Fruit fly (Drosophila melanogaster) whole organism, prepupa: ENCODE measurements around the gene ymp.

Experiments used
- CG10669 ChIP-seq: fragments of 200-800 bp; sonication (Bioruptor generic); optimal IDR thresholded peaks from 3 replicates; lab custom pipeline; 2018; ENCODE audit warnings: missing biosample characterization, mild to moderate bottlenecking, missing genetic modification characterization, moderate library complexity
- CG11294 ChIP-seq: fragments of 200-800 bp; sonication (Bioruptor generic); IDR thresholded peaks from 2 replicates; pipeline ENCODE4 v1.3.6; 2022; ENCODE audit warnings: missing biosample characterization, missing genetic modification characterization
- CG11762 ChIP-seq: fragments of 200-800 bp; sonication (Bioruptor generic); optimal IDR thresholded peaks from 3 replicates; lab custom pipeline; 2016; ENCODE audit warnings: missing biosample characterization, missing genetic modification characterization; ENCODE audit not compliant: insufficient read depth
- CG11902 ChIP-seq: fragments of 200-800 bp; sonication (Bioruptor generic); optimal IDR thresholded peaks from 3 replicates; lab custom pipeline; 2016; ENCODE audit warnings: missing biosample characterization, missing genetic modification characterization
- CG3032 ChIP-seq: fragments of 200-800 bp; optimal IDR thresholded peaks from 2 replicates; lab custom pipeline; 2019; ENCODE audit warnings: missing biosample characterization, mild to moderate bottlenecking, missing genetic modification characterization, moderate library complexity
- CG31627 ChIP-seq: fragments of 200-800 bp; sonication (Bioruptor generic); optimal IDR thresholded peaks from 3 replicates; lab custom pipeline; 2016; ENCODE audit warnings: missing biosample characterization, missing genetic modification characterization
- CG4318 ChIP-seq: fragments of 200-800 bp; sonication (Bioruptor generic); optimal IDR thresholded peaks from 3 replicates; lab custom pipeline; 2017; ENCODE audit warnings: missing biosample characterization, mild to moderate bottlenecking, missing genetic modification characterization
- CG6163 ChIP-seq: fragments of 200-800 bp; sonication (Bioruptor generic); IDR thresholded peaks from 3 replicates; pipeline ENCODE4 v1.3.6; 2022; ENCODE audit warnings: missing biosample characterization, missing genetic modification characterization
- CG6792 ChIP-seq: fragments of 200-800 bp; sonication (Bioruptor generic); optimal IDR thresholded peaks from 3 replicates; lab custom pipeline; 2016; ENCODE audit warnings: missing biosample characterization, missing genetic modification characterization
- CG6808 ChIP-seq: fragments of 200-800 bp; sonication (Bioruptor generic); optimal IDR thresholded peaks from 3 replicates; lab custom pipeline; 2017; ENCODE audit warnings: missing biosample characterization, missing genetic modification characterization, mild to moderate bottlenecking, moderate library complexity, missing genetic modification reagents
- CG6854 ChIP-seq: fragments of 200-800 bp; sonication (Bioruptor generic); optimal IDR thresholded peaks from 2 replicates; lab custom pipeline; 2017; ENCODE audit warnings: missing biosample characterization, mild to moderate bottlenecking, missing genetic modification characterization
- CG8632 ChIP-seq: fragments of 200-800 bp; sonication (Bioruptor generic); optimal IDR thresholded peaks from 3 replicates; lab custom pipeline; 2016; ENCODE audit warnings: missing biosample characterization, missing genetic modification characterization
- CG9139 ChIP-seq: fragments of 200-800 bp; sonication (Bioruptor generic); optimal IDR thresholded peaks from 3 replicates; lab custom pipeline; 2017; ENCODE audit warnings: missing biosample characterization, mild to moderate bottlenecking, missing genetic modification characterization
- Eip78C ChIP-seq: fragments of 200-800 bp; sonication (Bioruptor generic); peaks from one replicate; lab custom pipeline; 2016; ENCODE audit warnings: missing biosample characterization, missing genetic modification characterization
- Eip93F ChIP-seq: fragments of 200-800 bp; sonication (Bioruptor generic); optimal IDR thresholded peaks from 2 replicates; lab custom pipeline; 2016; ENCODE audit warnings: missing biosample characterization, mild to moderate bottlenecking, missing genetic modification characterization
- Ets21C ChIP-seq: fragments of 200-800 bp; sonication (Bioruptor generic); optimal IDR thresholded peaks from 3 replicates; lab custom pipeline; 2016; ENCODE audit warnings: missing biosample characterization, missing genetic modification characterization
- Gug ChIP-seq: fragments of 200-800 bp; sonication (Bioruptor generic); IDR thresholded peaks from 2 replicates; pipeline ENCODE4 v1.3.6; 2022; ENCODE audit warnings: missing biosample characterization, missing genetic modification characterization
- Hr39 ChIP-seq: fragments of 200-800 bp; sonication (Bioruptor generic); optimal IDR thresholded peaks from 2 replicates; lab custom pipeline; 2016; ENCODE audit warnings: missing biosample characterization, missing genetic modification characterization
- Met ChIP-seq: fragments of 200-800 bp; sonication (Bioruptor generic); optimal IDR thresholded peaks from 3 replicates; lab custom pipeline; 2016; ENCODE audit warnings: missing biosample characterization, missing genetic modification characterization
- OdsH ChIP-seq: fragments of 200-800 bp; sonication (Bioruptor generic); optimal IDR thresholded peaks from 3 replicates; lab custom pipeline; 2016; ENCODE audit warnings: missing biosample characterization, missing genetic modification characterization
- Smox ChIP-seq: fragments of 200-800 bp; sonication (Bioruptor generic); optimal IDR thresholded peaks from 3 replicates; lab custom pipeline; 2016; ENCODE audit warnings: missing biosample characterization, missing genetic modification characterization
- dsx ChIP-seq: fragments of 200-800 bp; optimal IDR thresholded peaks from 3 replicates; lab custom pipeline; 2019; ENCODE audit warnings: missing biosample characterization, mild to moderate bottlenecking, missing genetic modification characterization, moderate library complexity; ENCODE audit not compliant: poor library complexity, severe bottlenecking
- eg ChIP-seq: fragments of 200-800 bp; sonication (Bioruptor generic); IDR thresholded peaks from 3 replicates; pipeline ENCODE4 v1.3.6; 2022; ENCODE audit warnings: missing biosample characterization, missing genetic modification characterization
- fkh ChIP-seq: fragments of 200-800 bp; sonication (Bioruptor generic); optimal IDR thresholded peaks from 3 replicates; lab custom pipeline; 2017; ENCODE audit warnings: missing biosample characterization, mild to moderate bottlenecking, missing genetic modification characterization, moderate library complexity
- pdm3 ChIP-seq: fragments of 200-800 bp; sonication (Bioruptor generic); optimal IDR thresholded peaks from 3 replicates; lab custom pipeline; 2016; ENCODE audit warnings: missing biosample characterization, missing genetic modification characterization
- spab ChIP-seq: fragments of 200-800 bp; sonication (Bioruptor generic); optimal IDR thresholded peaks from 2 replicates; lab custom pipeline; 2017; ENCODE audit warnings: missing biosample characterization, mild to moderate bottlenecking, missing genetic modification characterization, missing genetic modification reagents
- ss ChIP-seq, 2 experiments: fragments of 200-800 bp; sonication (Bioruptor generic); optimal IDR thresholded peaks; 2 replicates in 1 of 2; 3 replicates in 1 of 2; lab custom pipeline; 2017 to 2018; ENCODE audit warnings: mild to moderate bottlenecking in 2 of 2, missing biosample characterization in 2 of 2, missing genetic modification characterization in 2 of 2, moderate library complexity in 1 of 2
- svp ChIP-seq: fragments of 200-800 bp; sonication (Bioruptor generic); peaks from one replicate; lab custom pipeline; 2016; ENCODE audit warnings: missing biosample characterization, missing genetic modification characterization
- topi ChIP-seq: fragments of 200-800 bp; sonication (Bioruptor generic); optimal IDR thresholded peaks from 3 replicates; lab custom pipeline; 2016; ENCODE audit warnings: missing biosample characterization, missing genetic modification characterization

The ymp gene

DNA sequence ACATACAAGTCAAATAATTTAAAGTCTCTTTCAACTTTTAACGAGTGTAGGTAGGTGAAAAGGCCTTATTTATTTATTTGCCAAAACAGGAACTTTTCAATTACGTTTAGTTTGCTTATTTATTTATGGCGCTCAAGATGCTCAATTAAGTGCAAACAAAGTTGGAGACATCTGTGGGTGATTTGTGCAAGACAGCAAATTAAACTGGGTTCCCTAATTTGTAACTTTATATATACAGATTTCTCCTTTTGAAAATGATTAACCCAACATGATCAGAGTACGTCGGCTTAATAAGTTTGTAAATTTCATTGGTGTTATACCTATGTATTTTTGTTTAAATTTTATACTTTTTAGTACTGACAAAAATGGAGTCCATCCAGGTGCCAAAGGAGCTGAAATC is 9.2 kb upstream of the ymp start, which contains the start of gene CG5071:
TSS of gene CG5071 (plus strand) at position 301 of the 400 bp plus-strand sequence.
- TF ChIP-seq Gug, result no peak
- no peak for TF ChIP-seq CG6163
- TF ChIP-seq CG4318, result no peak
- TF ChIP-seq CG6808 (GFP tag; lab: Kevin White, UChicago), result no peak
- TF ChIP-seq ss (GFP tag; optimal IDR thresholded peaks at IDR 0.05; lab: Kevin White, UChicago), result no peak
- no peak for TF ChIP-seq dsx (GFP tag; lab: Kevin White, UChicago)

DNA sequence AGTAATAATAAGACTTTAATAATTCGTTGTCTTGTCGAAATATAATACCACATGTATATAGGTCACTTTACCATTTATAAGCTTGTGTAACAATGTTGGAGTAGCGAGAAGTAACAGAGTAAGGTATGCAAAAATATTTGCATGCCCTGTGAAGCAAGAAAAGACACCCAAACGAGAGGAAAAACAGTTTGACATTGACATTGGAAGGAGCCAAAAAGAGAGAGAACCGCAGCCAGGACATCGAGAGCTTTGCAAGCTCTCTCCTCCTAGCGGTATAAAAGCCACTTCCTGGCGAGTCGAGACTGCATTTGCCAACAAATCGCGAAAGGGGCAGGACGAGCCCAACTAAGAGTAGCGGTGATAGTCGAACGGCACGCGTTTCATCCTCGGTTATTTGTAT is 4.4 kb upstream of the ymp start, which contains the start of gene CG5079:
TSS of gene CG5079 (plus strand) at position 301 of the 400 bp plus-strand sequence.
- TF ChIP-seq spab (GFP tag; lab: Kevin White, UChicago) (no peak), CG11762 (GFP tag; lab: Kevin White, UChicago) (no peak), dsx (GFP tag; lab: Kevin White, UChicago) (no peak), Ets21C (GFP tag; lab: Kevin White, UChicago) (no peak), CG11902 (GFP tag; lab: Kevin White, UChicago) (no peak), Eip93F (GFP tag; lab: Kevin White, UChicago) (no peak), eg (no peak), CG10669 (GFP tag; lab: Kevin White, UChicago) (no peak), pdm3 (GFP tag; lab: Kevin White, UChicago) (no peak), OdsH (GFP tag; lab: Kevin White, UChicago) (no peak), Met (GFP tag; lab: Kevin White, UChicago) (no peak), CG6854 (no peak), CG6792 (no peak), CG3032 (no peak), CG11294 (GFP tag; lab: Robert Waterston, UW) (no peak), Hr39 (GFP tag; lab: Kevin White, UChicago) (no peak), topi (no peak), CG8632 (GFP tag; lab: Kevin White, UChicago) (no peak), ss (GFP tag; optimal IDR thresholded peaks at IDR 0.05; lab: Kevin White, UChicago) (no peak), CG9139 (no peak)

DNA sequence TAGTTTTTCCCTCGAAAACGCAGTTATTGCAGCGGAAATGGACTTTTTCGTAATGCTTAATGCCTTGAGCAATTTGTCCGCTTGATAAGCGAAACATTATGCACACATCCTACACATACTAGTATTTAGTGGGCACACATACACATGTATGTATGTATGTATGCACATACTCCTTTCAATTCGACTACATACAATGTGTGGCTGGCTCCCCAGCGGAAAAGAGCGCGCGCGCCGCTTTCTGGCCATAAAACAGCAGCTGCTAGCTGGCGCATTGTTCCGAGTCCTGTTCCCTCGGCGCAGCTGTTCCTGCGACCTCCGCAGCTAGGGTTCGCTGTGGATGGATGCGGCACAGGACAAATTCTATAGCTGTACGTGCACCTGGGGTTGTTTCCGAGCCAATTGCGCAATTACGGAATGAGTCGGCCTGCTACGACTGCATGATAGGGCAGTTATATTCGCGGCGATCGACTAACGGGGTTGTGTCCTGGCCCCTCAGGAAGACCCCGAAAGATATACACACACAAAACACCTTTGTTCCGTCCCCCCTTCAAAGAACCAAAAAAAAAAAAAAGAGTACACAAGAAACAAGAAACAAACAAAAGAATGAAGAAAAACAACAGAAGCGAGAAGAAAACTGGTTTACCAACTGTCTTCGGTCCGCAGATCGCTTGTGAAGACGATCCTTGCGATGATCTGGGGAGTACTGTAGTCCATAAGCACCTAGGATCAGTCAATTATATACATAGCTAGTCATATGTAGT is 12.5 kb downstream of the ymp start:
- TF ChIP-seq ss (GFP tag; optimal IDR thresholded peaks at IDR 0.05; lab: Kevin White, UChicago) (peak; percentile 59 to 76), spab (GFP tag; lab: Kevin White, UChicago) (peak; percentile 48), CG6163 (no peak), CG9139 (peak; percentile 60), CG6808 (GFP tag; lab: Kevin White, UChicago) (peak; percentile 68), dsx (GFP tag; lab: Kevin White, UChicago) (peak; percentile 83), CG31627 (GFP tag; lab: Kevin White, UChicago) (no peak)

DNA sequence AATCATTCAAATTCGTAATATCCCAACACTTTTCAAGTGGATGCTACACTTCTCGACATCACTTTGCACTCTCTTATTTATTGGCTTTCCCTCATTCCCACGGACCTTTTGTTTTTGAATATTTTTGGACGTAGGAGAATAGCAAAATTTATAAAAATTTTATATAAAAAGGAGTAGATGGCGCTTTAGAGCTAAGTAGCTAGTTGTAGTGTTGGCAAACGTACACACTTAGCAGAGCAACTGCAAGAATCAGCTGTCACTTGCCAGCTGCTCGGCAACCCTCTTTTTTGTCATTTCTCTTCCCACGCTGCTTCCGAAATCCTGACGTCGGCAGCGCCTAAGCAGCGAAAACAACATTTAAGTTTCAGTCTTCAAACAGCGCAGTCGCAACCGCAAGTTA is 14.8 kb downstream of the ymp start:
- TF ChIP-seq CG9139, result no peak
- peak; percentile 5 for TF ChIP-seq Eip78C (GFP tag; lab: Kevin White, UChicago)
- no peak for TF ChIP-seq Smox (GFP tag; lab: Kevin White, UChicago)
- TF ChIP-seq, all 60 proteins: peak for 1

DNA sequence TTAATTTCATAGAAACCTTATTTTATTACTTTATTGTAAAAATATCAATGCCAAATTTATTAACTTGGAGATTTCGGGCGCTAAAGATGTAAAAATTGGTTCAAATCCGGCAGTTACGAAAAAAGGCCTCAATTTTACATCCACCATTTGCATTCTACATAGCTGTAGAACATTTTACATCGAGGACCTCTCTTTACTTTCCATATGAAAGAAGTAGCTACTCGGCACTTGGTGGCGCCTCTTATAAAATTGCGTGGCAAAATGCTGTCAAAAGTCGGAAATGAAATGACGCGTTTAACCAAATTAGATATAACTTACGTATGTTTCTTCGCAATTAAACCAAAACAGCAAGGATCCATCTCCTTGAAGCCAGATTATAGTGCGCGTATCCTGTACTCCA is 17.4 kb downstream of the ymp start:
- TF ChIP-seq spab (GFP tag; lab: Kevin White, UChicago) (no peak), svp (peak; percentile 31)

DNA sequence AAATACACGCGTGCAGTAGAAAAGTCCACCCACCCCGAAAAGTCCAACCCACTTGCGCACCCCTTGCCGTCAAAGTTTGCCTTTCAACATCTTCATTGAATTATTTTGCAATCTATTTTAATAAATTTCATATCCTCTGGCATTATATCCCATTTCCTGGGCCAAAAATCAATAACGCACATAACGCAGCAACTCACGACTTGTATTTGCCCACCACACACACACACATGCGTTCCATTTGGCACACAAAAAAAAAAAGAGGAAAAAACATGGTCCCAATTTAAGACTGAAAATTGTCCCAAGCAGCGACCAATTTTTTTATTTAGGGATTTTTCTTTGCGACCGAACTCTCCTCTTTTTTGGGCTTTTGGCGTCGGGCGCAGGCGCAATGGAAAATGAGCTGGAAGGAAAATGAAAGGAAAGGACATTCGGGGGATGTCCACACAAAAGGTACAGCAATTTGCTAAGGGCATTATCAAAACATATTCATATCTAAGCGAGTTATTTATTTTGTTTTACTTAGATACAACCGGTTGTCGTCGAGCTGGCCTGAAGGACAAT is 18.0 kb downstream of the ymp start:
- TF ChIP-seq fkh (GFP tag; lab: Kevin White, UChicago) (no peak), Eip78C (GFP tag; lab: Kevin White, UChicago) (peak; percentile 20)
- TF ChIP-seq, all 60 proteins: peak for 1
